Fruit fly (Drosophila melanogaster) whole organism, embryonic: Measurements from ENCODE around the gene Bet1.

Experiments used
- Awh ChIP-seq: fragments of 200-800 bp; sonication (Bioruptor generic); IDR thresholded peaks from 2 replicates; pipeline ENCODE4, ENCODE4 v1.3.6; 2022; ENCODE audit warnings: missing biosample characterization, missing genetic modification characterization
- CG10959 ChIP-seq: fragments of 200-800 bp; sonication (Bioruptor generic); IDR thresholded peaks from 2 replicates; pipeline ENCODE4 v1.3.6; 2022; ENCODE audit warnings: missing biosample characterization, missing genetic modification characterization
- CG12155 ChIP-seq: fragments of 200-800 bp; sonication (Bioruptor generic); optimal IDR thresholded peaks from 3 replicates; lab custom pipeline; 2016; ENCODE audit warnings: missing biosample characterization, missing genetic modification characterization
- CG14441 ChIP-seq: fragments of 200-800 bp; sonication (Bioruptor generic); IDR thresholded peaks from 2 replicates; pipeline ENCODE4 v1.3.6; 2022; ENCODE audit warnings: missing biosample characterization, missing genetic modification characterization
- CG17361 ChIP-seq: fragments of 200-800 bp; sonication (Bioruptor generic); IDR thresholded peaks from 3 replicates; pipeline ENCODE4 v1.3.6; 2022; ENCODE audit warnings: missing biosample characterization, missing genetic modification characterization
- CG30020 ChIP-seq: fragments of 200-800 bp; optimal IDR thresholded peaks from 2 replicates; lab custom pipeline; 2019; ENCODE audit warnings: missing biosample characterization, mild to moderate bottlenecking, missing genetic modification characterization, moderate library complexity
- CG30403 ChIP-seq: fragments of 200-800 bp; sonication (Bioruptor generic); optimal IDR thresholded peaks from 3 replicates; lab custom pipeline; 2016; ENCODE audit warnings: missing biosample characterization, missing genetic modification characterization
- CG32532 ChIP-seq: fragments of 200-800 bp; sonication (Bioruptor generic); IDR thresholded peaks from 2 replicates; pipeline ENCODE4 v1.3.6; 2022; ENCODE audit warnings: missing biosample characterization, missing genetic modification characterization
- CG34422 ChIP-seq: fragments of 200-800 bp; sonication (Bioruptor generic); IDR thresholded peaks from 3 replicates; pipeline ENCODE4 v1.3.6; 2022; ENCODE audit warnings: missing biosample characterization, missing genetic modification characterization
- CG42726 ChIP-seq: fragments of 200-800 bp; sonication (Bioruptor generic); IDR thresholded peaks from 2 replicates; pipeline ENCODE4 v1.3.6; 2022; ENCODE audit warnings: missing biosample characterization, missing genetic modification characterization; ENCODE audit not compliant: partially characterized antibody
- CG6689 ChIP-seq: fragments of 200-800 bp; sonication (Bioruptor generic); IDR thresholded peaks from 2 replicates; pipeline ENCODE4 v1.3.6; 2022; ENCODE audit warnings: missing biosample characterization, missing genetic modification characterization
- CG6765 ChIP-seq: fragments of 200-800 bp; sonication (Bioruptor generic); optimal IDR thresholded peaks from 3 replicates; lab custom pipeline; 2017; ENCODE audit warnings: missing biosample characterization, mild to moderate bottlenecking, missing genetic modification characterization
- CG6791 ChIP-seq: fragments of 200-800 bp; sonication (Bioruptor generic); IDR thresholded peaks from 3 replicates; pipeline ENCODE4 v1.3.6; 2022; ENCODE audit warnings: missing biosample characterization, missing genetic modification characterization; ENCODE audit not compliant: partially characterized antibody
- CG7556 ChIP-seq: fragments of 200-800 bp; sonication (Bioruptor generic); optimal IDR thresholded peaks from 2 replicates; lab custom pipeline; 2017; ENCODE audit warnings: missing biosample characterization, mild to moderate bottlenecking, missing genetic modification characterization
- CG8290 ChIP-seq, 3 experiments: fragments of 200-800 bp; sonication (Bioruptor generic); optimal IDR thresholded peaks; 2 replicates each; lab custom pipeline; 2016 to 2019; ENCODE audit warnings: missing biosample characterization in 3 of 3, missing genetic modification characterization in 3 of 3, mild to moderate bottlenecking in 2 of 3, moderate library complexity in 1 of 3
- CG9817 ChIP-seq: fragments of 200-800 bp; sonication (Bioruptor generic); optimal IDR thresholded peaks from 2 replicates; lab custom pipeline; 2018; ENCODE audit warnings: missing biosample characterization, mild to moderate bottlenecking, missing genetic modification characterization, moderate library complexity
- CG9876 ChIP-seq: fragments of 200-800 bp; sonication (Bioruptor generic); optimal IDR thresholded peaks from 2 replicates; lab custom pipeline; 2016; ENCODE audit warnings: missing biosample characterization, missing genetic modification characterization
- CG9932 ChIP-seq: fragments of 200-800 bp; sonication (Bioruptor generic); IDR thresholded peaks from 2 replicates; pipeline ENCODE4 v1.3.6; 2022; ENCODE audit warnings: missing biosample characterization, missing genetic modification characterization
- Camta ChIP-seq: fragments of 200-800 bp; sonication (Bioruptor generic); optimal IDR thresholded peaks from 2 replicates; lab custom pipeline; 2016; ENCODE audit warnings: missing biosample characterization, missing genetic modification characterization
- Chrac-16 ChIP-seq: fragments of 200-800 bp; sonication (Bioruptor generic); optimal IDR thresholded peaks from 3 replicates; lab custom pipeline; 2016; ENCODE audit warnings: missing biosample characterization, missing genetic modification characterization
- Drgx ChIP-seq: fragments of 200-800 bp; sonication (Bioruptor generic); IDR thresholded peaks from 2 replicates; pipeline ENCODE4 v1.3.6; 2022; ENCODE audit warnings: missing biosample characterization, missing genetic modification characterization
- Ets65A ChIP-seq: fragments of 200-800 bp; sonication (Bioruptor generic); peaks from one replicate; lab custom pipeline; 2016; ENCODE audit warnings: missing biosample characterization, missing genetic modification characterization
- Hmr ChIP-seq: fragments of 200-800 bp; sonication (Bioruptor generic); optimal IDR thresholded peaks from 3 replicates; lab custom pipeline; 2017; ENCODE audit warnings: mild to moderate bottlenecking, missing biosample characterization, missing genetic modification reagents, missing genetic modification characterization
- Med ChIP-seq: fragments of 200-800 bp; sonication (Bioruptor generic); peaks from one replicate; lab custom pipeline; 2016; ENCODE audit warnings: missing biosample characterization, missing genetic modification characterization, mild to moderate bottlenecking, inconsistent platforms, moderate library complexity
- Myb ChIP-seq: fragments of 200-800 bp; sonication (Bioruptor generic); optimal IDR thresholded peaks from 2 replicates; lab custom pipeline; 2016; ENCODE audit warnings: missing biosample characterization, missing genetic modification characterization
- Oli ChIP-seq: fragments of 200-800 bp; sonication (Bioruptor generic); optimal IDR thresholded peaks from 2 replicates; lab custom pipeline; 2018; ENCODE audit warnings: missing biosample characterization, mild to moderate bottlenecking, missing genetic modification characterization, moderate library complexity
- PHDP ChIP-seq: fragments of 200-800 bp; sonication (Bioruptor generic); optimal IDR thresholded peaks from 3 replicates; lab custom pipeline; 2018; ENCODE audit warnings: missing biosample characterization, mild to moderate bottlenecking, missing genetic modification characterization, moderate library complexity
- ac ChIP-seq: fragments of 200-800 bp; sonication (Bioruptor generic); optimal IDR thresholded peaks from 3 replicates; lab custom pipeline; 2017; ENCODE audit warnings: missing biosample characterization, mild to moderate bottlenecking, missing genetic modification characterization
- ash1 ChIP-seq: fragments of 200-800 bp; sonication (Bioruptor generic); optimal IDR thresholded peaks from 2 replicates; lab custom pipeline; 2018; ENCODE audit warnings: missing biosample characterization, mild to moderate bottlenecking, missing genetic modification characterization
- ato ChIP-seq: fragments of 200-800 bp; sonication (Bioruptor generic); IDR thresholded peaks from 2 replicates; pipeline ENCODE4 v1.3.6; 2022; ENCODE audit warnings: missing biosample characterization, missing genetic modification characterization; ENCODE audit not compliant: partially characterized antibody
- br ChIP-seq: fragments of >200 bp; optimal IDR thresholded peaks from 2 replicates; lab custom pipeline; 2017
- caup ChIP-seq: fragments of 200-800 bp; sonication (Bioruptor generic); optimal IDR thresholded peaks from 3 replicates; lab custom pipeline; 2017; ENCODE audit warnings: missing biosample characterization, mild to moderate bottlenecking, missing genetic modification characterization, moderate library complexity; ENCODE audit not compliant: severe bottlenecking
- chinmo ChIP-seq: fragments of 200-800 bp; sonication (Bioruptor generic); IDR thresholded peaks from 4 replicates; pipeline ENCODE4 v1.3.6; 2022; ENCODE audit warnings: missing biosample characterization, missing genetic modification characterization; ENCODE audit not compliant: partially characterized antibody
- cwo ChIP-seq: fragments of 200-800 bp; sonication (Bioruptor generic); optimal IDR thresholded peaks from 3 replicates; lab custom pipeline; 2017; ENCODE audit warnings: missing biosample characterization, missing genetic modification characterization, mild to moderate bottlenecking, moderate library complexity, missing genetic modification reagents
- fu2 ChIP-seq: fragments of 200-800 bp; sonication (Bioruptor generic); optimal IDR thresholded peaks from 2 replicates; lab custom pipeline; 2016; ENCODE audit warnings: missing biosample characterization, missing genetic modification characterization
- grau ChIP-seq: fragments of 200-800 bp; optimal IDR thresholded peaks from 3 replicates; lab custom pipeline; 2019; ENCODE audit warnings: missing biosample characterization, mild to moderate bottlenecking, missing genetic modification characterization, moderate library complexity
- h ChIP-seq: fragments of >200 bp; optimal IDR thresholded peaks from 2 replicates; lab custom pipeline; 2017
- kni ChIP-seq: fragments of 200-800 bp; sonication (Bioruptor generic); optimal IDR thresholded peaks from 3 replicates; lab custom pipeline; 2017; ENCODE audit warnings: mild to moderate bottlenecking, missing biosample characterization, missing genetic modification reagents, missing genetic modification characterization
- lab ChIP-seq: fragments of 200-800 bp; sonication (Bioruptor generic); optimal IDR thresholded peaks from 3 replicates; lab custom pipeline; 2017; ENCODE audit warnings: missing biosample characterization, missing genetic modification characterization, mild to moderate bottlenecking, moderate library complexity, missing genetic modification reagents
- maf-S ChIP-seq: fragments of 200-800 bp; sonication (Bioruptor generic); optimal IDR thresholded peaks from 2 replicates; lab custom pipeline; 2016; ENCODE audit warnings: missing biosample characterization, missing genetic modification characterization
- mirr ChIP-seq: fragments of 200-800 bp; sonication (Bioruptor generic); optimal IDR thresholded peaks from 3 replicates; lab custom pipeline; 2018; ENCODE audit warnings: missing biosample characterization, mild to moderate bottlenecking, missing genetic modification characterization
- mld ChIP-seq: fragments of 200-800 bp; sonication (Bioruptor generic); IDR thresholded peaks from 3 replicates; pipeline ENCODE4 v1.3.6; 2022; ENCODE audit warnings: missing biosample characterization, missing genetic modification characterization; ENCODE audit not compliant: partially characterized antibody
- otp ChIP-seq: fragments of 200-800 bp; sonication (Bioruptor generic); IDR thresholded peaks from 3 replicates; pipeline ENCODE4, ENCODE4 v1.3.6; 2022; ENCODE audit warnings: missing biosample characterization, missing genetic modification characterization
- run ChIP-seq: fragments of 200-800 bp; sonication (Bioruptor generic); optimal IDR thresholded peaks from 3 replicates; lab custom pipeline; 2018; ENCODE audit warnings: missing biosample characterization, mild to moderate bottlenecking, missing genetic modification characterization
- sens ChIP-seq: fragments of 200-800 bp; sonication (Bioruptor generic); peaks from one replicate; lab custom pipeline; 2016; ENCODE audit warnings: missing biosample characterization, missing genetic modification characterization
- sna ChIP-seq: fragments of 200-800 bp; sonication (Bioruptor generic); IDR thresholded peaks from 2 replicates; pipeline ENCODE4 v1.3.6; 2022; ENCODE audit warnings: missing biosample characterization, missing genetic modification characterization; ENCODE audit not compliant: partially characterized antibody
- so ChIP-seq: fragments of 200-800 bp; sonication (Bioruptor generic); IDR thresholded peaks from 3 replicates; pipeline ENCODE4 v1.3.6; 2022; ENCODE audit warnings: missing biosample characterization, missing genetic modification characterization
- sr ChIP-seq: fragments of 200-800 bp; sonication (Bioruptor generic); IDR thresholded peaks from 3 replicates; pipeline ENCODE4 v1.3.6; 2022; ENCODE audit warnings: missing biosample characterization, missing genetic modification characterization
- unpg ChIP-seq: fragments of 200-800 bp; sonication (Bioruptor generic); optimal IDR thresholded peaks from 3 replicates; lab custom pipeline; 2018; ENCODE audit warnings: missing biosample characterization, mild to moderate bottlenecking, missing genetic modification characterization, moderate library complexity
- usp ChIP-seq: fragments of >200 bp; optimal IDR thresholded peaks from 2 replicates; lab custom pipeline; 2017; ENCODE audit warnings: missing biosample characterization, missing genetic modification characterization
- yki ChIP-seq: fragments of >200 bp; optimal IDR thresholded peaks from 3 replicates; lab custom pipeline; 2018
- zf30C ChIP-seq: fragments of 200-800 bp; sonication (Bioruptor generic); optimal IDR thresholded peaks from 3 replicates; lab custom pipeline; 2018; ENCODE audit warnings: missing biosample characterization, mild to moderate bottlenecking, missing genetic modification characterization

Bet1 gene

DNA sequence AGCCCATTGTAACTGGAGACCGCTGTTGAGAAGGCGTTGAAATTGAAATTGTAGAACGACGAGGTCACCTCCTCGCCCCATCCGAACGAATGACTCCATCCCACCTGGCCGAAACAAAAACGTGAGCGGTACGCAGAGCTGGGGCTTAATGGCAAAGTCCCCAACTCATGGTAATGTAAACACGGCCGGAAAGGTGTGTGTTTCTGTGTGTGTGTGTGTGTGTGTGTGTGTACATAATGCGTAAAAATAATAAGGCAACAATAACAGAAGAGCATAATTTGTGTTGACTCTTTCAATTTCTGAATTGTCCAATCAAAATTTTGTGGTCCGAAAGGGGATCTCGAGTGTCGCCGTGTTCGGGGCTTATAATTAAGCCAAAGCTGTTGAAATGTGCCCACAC, 39.7 kb upstream of the Bet1 start (continued):
- TF ChIP-seq CG14441, result no peak
- no peak for TF ChIP-seq Drgx (GFP tag; lab: Robert Waterston, UW)
- TF ChIP-seq otp (GFP tag; lab: Robert Waterston, UW), result no peak
- no peak for TF ChIP-seq ash1 (GFP tag; lab: Kevin White, UChicago)
- no peak for TF ChIP-seq run (tag; lab: Kevin White, UChicago)
- 0 out of 3 replicates have a peak, but pooled peaks have one; percentile 39 for TF ChIP-seq so (GFP tag; lab: Robert Waterston, UW)
- peak; percentile 51 for TF ChIP-seq sens (GFP tag; lab: Kevin White, UChicago)
- no peak for TF ChIP-seq CG6689 (GFP tag; lab: Robert Waterston, UW)
- no peak for TF ChIP-seq maf-S (GFP tag; lab: Kevin White, UChicago)
- TF ChIP-seq h (lab: Kevin White, UChicago), result no peak
- TF ChIP-seq br (lab: Kevin White, UChicago), result no peak
- TF ChIP-seq Awh (GFP tag; lab: Robert Waterston, UW), result peak; percentile 51; the same call in 1 of the 2 replicates
- peak; percentile 10; the same call in 1 of the 2 replicates for TF ChIP-seq CG9932
- TF ChIP-seq Ets65A (GFP tag; lab: Kevin White, UChicago), result no peak
- TF ChIP-seq Oli (tag; lab: Kevin White, UChicago), result no peak
- TF ChIP-seq CG32532, result no peak
- no peak for TF ChIP-seq ato (GFP tag; lab: Robert Waterston, UW)
- no peak for TF ChIP-seq Chrac-16 (GFP tag; lab: Kevin White, UChicago)
- no peak for TF ChIP-seq zf30C (GFP tag; lab: Kevin White, UChicago)
- TF ChIP-seq sna, result no peak
- no peak for TF ChIP-seq CG10959
- 0 out of 4 replicates have a peak, but pooled peaks have one; percentile 45 for TF ChIP-seq chinmo
- TF ChIP-seq kni (GFP tag; lab: Kevin White, UChicago), result peak; percentile 0
- TF ChIP-seq CG12155, result no peak
- TF ChIP-seq mld, result no peak
- no peak for TF ChIP-seq CG34422 (GFP tag; lab: Robert Waterston, UW)
- TF ChIP-seq cwo (GFP tag; lab: Kevin White, UChicago), result peak; percentile 21
- no peak for TF ChIP-seq Myb (GFP tag; lab: Kevin White, UChicago)
- TF ChIP-seq unpg (GFP tag; lab: Kevin White, UChicago), result no peak
- no peak for TF ChIP-seq PHDP
- no peak for TF ChIP-seq CG7556 (GFP tag; lab: Kevin White, UChicago)
- TF ChIP-seq Med (GFP tag; lab: Kevin White, UChicago), result peak; percentile 58
- TF ChIP-seq CG17361, result no peak
- peak; percentile 25 for TF ChIP-seq lab (GFP tag; lab: Kevin White, UChicago)
- TF ChIP-seq CG30403 (GFP tag; lab: Kevin White, UChicago), result no peak
- TF ChIP-seq caup (GFP tag; lab: Kevin White, UChicago), result peak; percentile 2
- no peak for TF ChIP-seq yki (lab: Kevin White, UChicago)
- peak; percentile 1 for TF ChIP-seq mirr (GFP tag; lab: Kevin White, UChicago)
- no peak for TF ChIP-seq CG6791 (GFP tag; lab: Robert Waterston, UW)
- TF ChIP-seq CG30020 (tag; lab: Kevin White, UChicago), result no peak
- no peak for TF ChIP-seq CG9876
- no peak for TF ChIP-seq CG6765
- TF ChIP-seq usp (GFP tag; lab: Kevin White, UChicago), result no peak
- no peak for TF ChIP-seq CG42726
- TF ChIP-seq Hmr, result peak; percentile 16
- TF ChIP-seq ac (GFP tag; lab: Kevin White, UChicago), result no peak
- TF ChIP-seq CG8290 (GFP tag; optimal IDR thresholded peaks at IDR 0.05; lab: Kevin White, UChicago), result no peak
- TF ChIP-seq CG8290 (tag; optimal IDR thresholded peaks at IDR 0.05; lab: Kevin White, UChicago), result peak in 1 of 2 experiments; percentile 20
- no peak for TF ChIP-seq Camta (GFP tag; lab: Kevin White, UChicago)
- no peak for TF ChIP-seq fu2 (GFP tag; lab: Kevin White, UChicago)
- no peak for TF ChIP-seq grau (tag; lab: Kevin White, UChicago)
- TF ChIP-seq sr (GFP tag; lab: Robert Waterston, UW), result no peak
- TF ChIP-seq CG9817 (tag; lab: Kevin White, UChicago), result no peak
